Fruit fly (Drosophila melanogaster) whole organism, embryonic: ENCODE data around the gene Polr3E.

ENCODE experiments used
- Antp ChIP-seq: fragments of 200-800 bp; sonication (Bioruptor generic); optimal IDR thresholded peaks from 3 replicates; lab custom pipeline; 2016; ENCODE audit warnings: missing biosample characterization, missing genetic modification characterization
- Bdp1 ChIP-seq: fragments of 200-800 bp; sonication (Bioruptor generic); optimal IDR thresholded peaks from 3 replicates; lab custom pipeline; 2016; ENCODE audit warnings: missing biosample characterization, missing genetic modification characterization
- BtbVII ChIP-seq: fragments of 200-800 bp; sonication (Bioruptor generic); optimal IDR thresholded peaks from 3 replicates; lab custom pipeline; 2017; ENCODE audit warnings: missing biosample characterization, mild to moderate bottlenecking, missing genetic modification characterization
- CG10543 ChIP-seq: fragments of 200-800 bp; sonication (Bioruptor generic); optimal IDR thresholded peaks from 3 replicates; lab custom pipeline; 2017; ENCODE audit warnings: missing biosample characterization, mild to moderate bottlenecking, missing genetic modification characterization, moderate library complexity
- CG11398 ChIP-seq: fragments of 200-800 bp; sonication (Bioruptor generic); optimal IDR thresholded peaks from 2 replicates; lab custom pipeline; 2016; ENCODE audit warnings: missing biosample characterization, missing genetic modification characterization
- CG12769 ChIP-seq: fragments of 200-800 bp; sonication (Bioruptor generic); optimal IDR thresholded peaks from 2 replicates; lab custom pipeline; 2019; ENCODE audit warnings: missing biosample characterization, mild to moderate bottlenecking, missing genetic modification characterization, moderate library complexity
- CG14014 ChIP-seq: fragments of 200-800 bp; sonication (Bioruptor generic); IDR thresholded peaks from 2 replicates; pipeline ENCODE4 v1.3.6; 2022; ENCODE audit warnings: missing biosample characterization, missing genetic modification characterization
- CG14710 ChIP-seq: fragments of 200-800 bp; sonication (Bioruptor generic); optimal IDR thresholded peaks from 3 replicates; lab custom pipeline; 2019; ENCODE audit warnings: missing biosample characterization, mild to moderate bottlenecking, missing genetic modification characterization, moderate library complexity
- CG15479 ChIP-seq: fragments of 200-800 bp; sonication (Bioruptor generic); optimal IDR thresholded peaks from 3 replicates; lab custom pipeline; 2019; ENCODE audit warnings: missing biosample characterization, mild to moderate bottlenecking, missing genetic modification characterization, moderate library complexity
- CG15514 ChIP-seq: fragments of 200-800 bp; sonication (Bioruptor generic); optimal IDR thresholded peaks from 3 replicates; lab custom pipeline; 2017; ENCODE audit warnings: missing biosample characterization, missing genetic modification characterization, mild to moderate bottlenecking, moderate library complexity, missing genetic modification reagents
- CG1832 ChIP-seq: fragments of 200-800 bp; sonication (Bioruptor generic); optimal IDR thresholded peaks from 2 replicates; lab custom pipeline; 2017; ENCODE audit warnings: missing biosample characterization, mild to moderate bottlenecking, missing genetic modification characterization, inconsistent platforms
- CG30403 ChIP-seq: fragments of 200-800 bp; sonication (Bioruptor generic); optimal IDR thresholded peaks from 3 replicates; lab custom pipeline; 2016; ENCODE audit warnings: missing biosample characterization, missing genetic modification characterization
- CG32532 ChIP-seq: fragments of 200-800 bp; sonication (Bioruptor generic); IDR thresholded peaks from 2 replicates; pipeline ENCODE4 v1.3.6; 2022; ENCODE audit warnings: missing biosample characterization, missing genetic modification characterization
- CG34422 ChIP-seq: fragments of 200-800 bp; sonication (Bioruptor generic); IDR thresholded peaks from 3 replicates; pipeline ENCODE4 v1.3.6; 2022; ENCODE audit warnings: missing biosample characterization, missing genetic modification characterization
- CG6254 ChIP-seq: fragments of 200-800 bp; sonication (Bioruptor generic); optimal IDR thresholded peaks from 3 replicates; lab custom pipeline; 2017; ENCODE audit warnings: mild to moderate bottlenecking, missing biosample characterization, missing genetic modification reagents, missing genetic modification characterization
- CG7357 ChIP-seq: fragments of 200-800 bp; sonication (Bioruptor generic); IDR thresholded peaks from 3 replicates; pipeline ENCODE4 v1.3.6; 2022; ENCODE audit warnings: missing biosample characterization, missing genetic modification characterization
- CG8478 ChIP-seq: fragments of >200 bp; optimal IDR thresholded peaks from 2 replicates; lab custom pipeline; 2018
- CG9876 ChIP-seq: fragments of 200-800 bp; sonication (Bioruptor generic); optimal IDR thresholded peaks from 2 replicates; lab custom pipeline; 2016; ENCODE audit warnings: missing biosample characterization, missing genetic modification characterization
- Drgx ChIP-seq: fragments of 200-800 bp; sonication (Bioruptor generic); IDR thresholded peaks from 2 replicates; pipeline ENCODE4 v1.3.6; 2022; ENCODE audit warnings: missing biosample characterization, missing genetic modification characterization
- Eip74EF ChIP-seq, 2 experiments: fragments of 200-800 bp in 1 of 2; fragments of >200 bp in 1 of 2; sonication (Bioruptor generic) in 1 of 2; optimal IDR thresholded peaks; 2 replicates each; lab custom pipeline; 2017 to 2019; ENCODE audit warnings: missing biosample characterization in 2 of 2, missing genetic modification characterization in 2 of 2, mild to moderate bottlenecking in 1 of 2, moderate library complexity in 1 of 2
- Fer1 ChIP-seq: fragments of 200-800 bp; sonication (Bioruptor generic); optimal IDR thresholded peaks from 2 replicates; lab custom pipeline; 2017; ENCODE audit warnings: missing biosample characterization, mild to moderate bottlenecking, missing genetic modification characterization
- HLH4C ChIP-seq: fragments of 200-800 bp; sonication (Bioruptor generic); IDR thresholded peaks from 3 replicates; pipeline ENCODE4 v1.3.6; 2022; ENCODE audit warnings: missing biosample characterization, missing genetic modification characterization; ENCODE audit not compliant: partially characterized antibody
- Hand ChIP-seq: fragments of 200-800 bp; sonication (Bioruptor generic); optimal IDR thresholded peaks from 2 replicates; lab custom pipeline; 2017; ENCODE audit warnings: mild to moderate bottlenecking, missing biosample characterization, missing genetic modification reagents, missing genetic modification characterization
- MBD-R2 ChIP-seq: fragments of 200-800 bp; sonication (Bioruptor generic); IDR thresholded peaks from 2 replicates; pipeline ENCODE4 v1.3.6; 2022; ENCODE audit warnings: missing biosample characterization, missing genetic modification characterization
- Mrtf ChIP-seq: fragments of 200-800 bp; sonication (Bioruptor generic); IDR thresholded peaks from 3 replicates; pipeline ENCODE4 v1.3.6; 2022; ENCODE audit warnings: missing biosample characterization, missing genetic modification characterization
- Opbp ChIP-seq: fragments of 200-800 bp; sonication (Bioruptor generic); IDR thresholded peaks from 3 replicates; pipeline ENCODE4 v1.3.6; 2022; ENCODE audit warnings: missing biosample characterization, missing genetic modification characterization; ENCODE audit not compliant: partially characterized antibody
- Sox102F ChIP-seq: fragments of 200-800 bp; sonication (Bioruptor generic); optimal IDR thresholded peaks from 2 replicates; lab custom pipeline; 2018; ENCODE audit warnings: missing biosample characterization, mild to moderate bottlenecking, missing genetic modification characterization, moderate library complexity
- Xrp1 ChIP-seq: fragments of 200-800 bp; sonication (Bioruptor generic); IDR thresholded peaks from 2 replicates; pipeline ENCODE4 v1.3.6; 2022; ENCODE audit warnings: missing biosample characterization, missing genetic modification characterization
- ap ChIP-seq: fragments of 200-800 bp; sonication (Bioruptor generic); IDR thresholded peaks from 2 replicates; pipeline ENCODE4 v1.3.6; 2022; ENCODE audit warnings: missing biosample characterization, missing genetic modification characterization
- ash1 ChIP-seq: fragments of 200-800 bp; sonication (Bioruptor generic); optimal IDR thresholded peaks from 2 replicates; lab custom pipeline; 2018; ENCODE audit warnings: missing biosample characterization, mild to moderate bottlenecking, missing genetic modification characterization
- ci ChIP-seq: fragments of 200-800 bp; sonication (Bioruptor generic); IDR thresholded peaks from 3 replicates; pipeline ENCODE4 v1.3.6; 2022; ENCODE audit warnings: missing biosample characterization, missing genetic modification characterization
- cwo ChIP-seq: fragments of 200-800 bp; sonication (Bioruptor generic); optimal IDR thresholded peaks from 3 replicates; lab custom pipeline; 2017; ENCODE audit warnings: missing biosample characterization, missing genetic modification characterization, mild to moderate bottlenecking, moderate library complexity, missing genetic modification reagents
- emc ChIP-seq: fragments of 200-800 bp; sonication (Bioruptor generic); optimal IDR thresholded peaks from 2 replicates; lab custom pipeline; 2016; ENCODE audit warnings: missing biosample characterization, missing genetic modification characterization
- fd102C ChIP-seq: fragments of 200-800 bp; sonication (Bioruptor generic); optimal IDR thresholded peaks from 2 replicates; lab custom pipeline; 2018; ENCODE audit warnings: missing biosample characterization, mild to moderate bottlenecking, missing genetic modification characterization, moderate library complexity
- gcm ChIP-seq: fragments of 200-800 bp; sonication (Bioruptor generic); optimal IDR thresholded peaks from 2 replicates; lab custom pipeline; 2019; ENCODE audit warnings: missing biosample characterization, mild to moderate bottlenecking, missing genetic modification characterization, moderate library complexity
- gsb-n ChIP-seq: fragments of 200-800 bp; sonication (Bioruptor generic); optimal IDR thresholded peaks from 3 replicates; lab custom pipeline; 2018; ENCODE audit warnings: missing biosample characterization, mild to moderate bottlenecking, missing genetic modification characterization
- ham ChIP-seq: fragments of 200-800 bp; sonication (Bioruptor generic); IDR thresholded peaks from 2 replicates; pipeline ENCODE4 v1.3.6; 2022; ENCODE audit warnings: missing biosample characterization, missing genetic modification characterization
- jing ChIP-seq: fragments of 200-800 bp; sonication (Bioruptor generic); optimal IDR thresholded peaks from 2 replicates; lab custom pipeline; 2018; ENCODE audit warnings: missing biosample characterization, mild to moderate bottlenecking, missing genetic modification characterization
- pita ChIP-seq: fragments of 200-800 bp; sonication (Bioruptor generic); optimal IDR thresholded peaks from 2 replicates; lab custom pipeline; 2017; ENCODE audit warnings: missing biosample characterization, mild to moderate bottlenecking, missing genetic modification characterization
- psq ChIP-seq: fragments of 200-800 bp; sonication (Bioruptor generic); optimal IDR thresholded peaks from 2 replicates; lab custom pipeline; 2017; ENCODE audit warnings: missing biosample characterization, missing genetic modification characterization
- pum ChIP-seq: fragments of 200-800 bp; sonication (Bioruptor generic); optimal IDR thresholded peaks from 2 replicates; lab custom pipeline; 2016; ENCODE audit warnings: missing biosample characterization, missing genetic modification characterization
- salm ChIP-seq: fragments of 200-800 bp; sonication (Bioruptor generic); optimal IDR thresholded peaks from 2 replicates; lab custom pipeline; 2018; ENCODE audit warnings: missing biosample characterization, mild to moderate bottlenecking, missing genetic modification characterization
- slp2 ChIP-seq: fragments of 200-800 bp; sonication (Bioruptor generic); optimal IDR thresholded peaks from 2 replicates; lab custom pipeline; 2016; ENCODE audit warnings: missing biosample characterization, missing genetic modification characterization
- sob ChIP-seq: fragments of 200-800 bp; sonication (Bioruptor generic); IDR thresholded peaks from 2 replicates; pipeline ENCODE4 v1.3.6; 2022; ENCODE audit warnings: missing biosample characterization, missing genetic modification characterization
- sug ChIP-seq: fragments of 200-800 bp; optimal IDR thresholded peaks from 2 replicates; lab custom pipeline; 2019; ENCODE audit warnings: missing biosample characterization, mild to moderate bottlenecking, missing genetic modification characterization, moderate library complexity
- unc-4 ChIP-seq: fragments of 200-800 bp; sonication (Bioruptor generic); IDR thresholded peaks from 2 replicates; pipeline ENCODE4 v1.3.6; 2022; ENCODE audit warnings: missing biosample characterization, missing genetic modification characterization; ENCODE audit not compliant: partially characterized antibody
- unpg ChIP-seq: fragments of 200-800 bp; sonication (Bioruptor generic); optimal IDR thresholded peaks from 3 replicates; lab custom pipeline; 2018; ENCODE audit warnings: missing biosample characterization, mild to moderate bottlenecking, missing genetic modification characterization, moderate library complexity
- wek ChIP-seq: fragments of 200-800 bp; sonication (Bioruptor generic); optimal IDR thresholded peaks from 3 replicates; lab custom pipeline; 2018; ENCODE audit warnings: missing biosample characterization, mild to moderate bottlenecking, missing genetic modification characterization, moderate library complexity
- zen2 ChIP-seq: fragments of 200-800 bp; sonication (Bioruptor generic); IDR thresholded peaks from 3 replicates; pipeline ENCODE4 v1.3.6; 2022; ENCODE audit warnings: missing biosample characterization, missing genetic modification characterization; ENCODE audit not compliant: partially characterized antibody

The Polr3E gene

DNA sequence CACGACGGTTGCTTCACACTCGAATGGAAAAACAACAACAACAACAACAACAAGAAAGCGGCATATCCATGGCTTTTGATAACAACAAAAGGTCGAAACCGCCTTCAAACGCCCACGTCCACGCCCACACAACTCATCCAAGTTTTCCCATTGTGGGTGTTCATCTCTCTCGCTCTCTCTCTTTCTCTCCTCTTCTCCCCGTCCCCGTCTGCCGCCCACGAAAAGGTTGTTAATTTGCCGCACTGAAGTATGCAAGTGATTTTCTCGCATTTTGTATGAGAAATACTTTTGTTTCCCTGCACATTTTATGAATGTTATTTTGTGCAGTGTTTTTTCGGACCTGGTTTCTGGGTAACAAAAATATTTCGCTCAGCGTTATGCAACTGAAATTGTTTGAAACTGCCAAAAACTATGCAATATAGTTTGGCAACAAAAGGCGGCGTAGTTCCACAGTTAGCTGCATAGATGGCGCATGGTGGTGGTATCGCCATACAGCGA, 17.8 kb downstream of the Polr3E start (continued):
- TF ChIP-seq sob (GFP tag; lab: Robert Waterston, UW) (peak; percentile 29; the same call in 1 of the 2 replicates), BtbVII (no peak), CG34422 (GFP tag; lab: Robert Waterston, UW) (0 out of 3 replicates have a peak, but pooled peaks have one; percentile 25), wek (GFP tag; lab: Kevin White, UChicago) (peak; percentile 89), salm (tag; lab: Kevin White, UChicago) (peak; percentile 46), Antp (GFP tag; lab: Kevin White, UChicago) (no peak), Opbp (GFP tag; lab: Robert Waterston, UW) (peak; percentile 47; the same call in 1 of the 3 replicates), slp2 (GFP tag; lab: Kevin White, UChicago) (peak; percentile 14), Mrtf (GFP tag; lab: Robert Waterston, UW) (no peak), CG12769 (peak; percentile 90), Drgx (peak; percentile 37), CG1832 (peak; percentile 81), fd102C (GFP tag; lab: Kevin White, UChicago) (no peak), HLH4C (peak; percentile 29; the same call in 1 of the 3 replicates), CG10543 (GFP tag; lab: Kevin White, UChicago) (peak; percentile 17), CG7357 (GFP tag; lab: Robert Waterston, UW) (no peak), pum (GFP tag; lab: Kevin White, UChicago) (peak; percentile 13), CG14014 (GFP tag; lab: Robert Waterston, UW) (0 out of 2 replicates have a peak, but pooled peaks have one; percentile 34), jing (GFP tag; lab: Kevin White, UChicago) (no peak), cwo (GFP tag; lab: Kevin White, UChicago) (no peak), CG11398 (GFP tag; lab: Kevin White, UChicago) (peak; percentile 4), CG15514 (GFP tag; lab: Kevin White, UChicago) (peak; percentile 47), CG30403 (GFP tag; lab: Kevin White, UChicago) (peak; percentile 32), CG9876 (GFP tag; lab: Kevin White, UChicago) (peak; percentile 30), CG15479 (GFP tag; lab: Kevin White, UChicago) (no peak), pita (GFP tag; lab: Kevin White, UChicago) (peak; percentile 48), ci (GFP tag; lab: Robert Waterston, UW) (peak; percentile 80; the same call in 2 of the 3 replicates), CG6254 (peak; percentile 7), Sox102F (GFP tag; lab: Kevin White, UChicago) (no peak), ap (GFP tag; lab: Robert Waterston, UW) (no peak), CG8478 (peak; percentile 55), Hand (no peak), CG14710 (tag; lab: Kevin White, UChicago) (peak; percentile 23), psq (GFP tag; lab: Kevin White, UChicago) (peak; percentile 21), unpg (GFP tag; lab: Kevin White, UChicago) (peak; percentile 1), MBD-R2 (0 out of 2 replicates have a peak, but pooled peaks have one; percentile 7), emc (GFP tag; lab: Kevin White, UChicago) (no peak), ash1 (no peak), Xrp1 (GFP tag; lab: Robert Waterston, UW) (0 out of 2 replicates have a peak, but pooled peaks have one; percentile 22), ham (GFP tag; lab: Robert Waterston, UW) (no peak), unc-4 (GFP tag; lab: Robert Waterston, UW) (0 out of 2 replicates have a peak, but pooled peaks have one; percentile 20), gcm (GFP tag; lab: Kevin White, UChicago) (peak; percentile 51), Fer1 (GFP tag; lab: Kevin White, UChicago) (peak; percentile 12), Bdp1 (no peak), sug (tag; lab: Kevin White, UChicago) (peak; percentile 27), gsb-n (tag; lab: Kevin White, UChicago) (no peak), Eip74EF (GFP tag; optimal IDR thresholded peaks at IDR 0.05; lab: Kevin White, UChicago) (peak in 1 of 2 experiments; percentile 16), CG32532 (GFP tag; lab: Robert Waterston, UW) (peak; percentile 62), zen2 (GFP tag; lab: Robert Waterston, UW) (no peak)
